Fruit fly (Drosophila melanogaster) whole organism, adult: ENCODE results near the gene CG14646.

Experiments used
- CG11617 ChIP-seq: fragments of 200-800 bp; sonication (Bioruptor generic); optimal IDR thresholded peaks from 2 replicates; lab custom pipeline; 2017; ENCODE audit warnings: mild to moderate bottlenecking, missing biosample characterization, missing genetic modification reagents, missing genetic modification characterization
- CG12768 ChIP-seq: fragments of 200-800 bp; sonication (Bioruptor generic); optimal IDR thresholded peaks from 2 replicates; lab custom pipeline; 2017; ENCODE audit warnings: missing biosample characterization, missing genetic modification characterization, mild to moderate bottlenecking, moderate library complexity, missing genetic modification reagents
- CG14711 ChIP-seq: fragments of 200-800 bp; sonication (Bioruptor generic); optimal IDR thresholded peaks from 2 replicates; lab custom pipeline; 2018; ENCODE audit warnings: missing biosample characterization, mild to moderate bottlenecking, missing genetic modification characterization, moderate library complexity
- CG1620 ChIP-seq: fragments of 200-800 bp; sonication (Bioruptor generic); optimal IDR thresholded peaks from 2 replicates; lab custom pipeline; 2016; ENCODE audit warnings: missing biosample characterization, missing genetic modification characterization
- CG33017 ChIP-seq: fragments of 200-800 bp; sonication (Bioruptor generic); optimal IDR thresholded peaks from 2 replicates; lab custom pipeline; 2018; ENCODE audit warnings: missing biosample characterization, mild to moderate bottlenecking, missing genetic modification characterization, moderate library complexity
- CG5204 ChIP-seq: fragments of 200-800 bp; sonication (Bioruptor generic); optimal IDR thresholded peaks from 2 replicates; lab custom pipeline; 2016; ENCODE audit warnings: missing biosample characterization, missing genetic modification characterization
- CG7045 ChIP-seq: fragments of 200-800 bp; sonication (Bioruptor generic); optimal IDR thresholded peaks from 2 replicates; lab custom pipeline; 2017; ENCODE audit warnings: missing biosample characterization, mild to moderate bottlenecking, missing genetic modification characterization
- CG7101 ChIP-seq: fragments of 200-800 bp; sonication (Bioruptor generic); optimal IDR thresholded peaks from 2 replicates; lab custom pipeline; 2018; ENCODE audit warnings: missing biosample characterization, mild to moderate bottlenecking, missing genetic modification characterization, moderate library complexity
- Clk ChIP-seq: fragments of 200-800 bp; sonication (Bioruptor generic); optimal IDR thresholded peaks from 2 replicates; lab custom pipeline; 2017; ENCODE audit warnings: missing biosample characterization, missing genetic modification characterization
- Crg-1 ChIP-seq: fragments of 200-800 bp; sonication (Bioruptor generic); optimal IDR thresholded peaks from 2 replicates; lab custom pipeline; 2016; ENCODE audit warnings: missing biosample characterization, missing genetic modification characterization
- Hr96 ChIP-seq: fragments of 200-800 bp; sonication (Bioruptor generic); optimal IDR thresholded peaks from 2 replicates; lab custom pipeline; 2016; ENCODE audit warnings: missing biosample characterization, missing genetic modification characterization
- Mnt ChIP-seq: fragments of 200-800 bp; sonication (Bioruptor generic); optimal IDR thresholded peaks from 2 replicates; lab custom pipeline; 2016; ENCODE audit warnings: missing biosample characterization, mild to moderate bottlenecking, missing genetic modification characterization
- bab1 ChIP-seq: fragments of 200-800 bp; sonication (Bioruptor generic); optimal IDR thresholded peaks from 3 replicates; lab custom pipeline; 2019; ENCODE audit warnings: missing biosample characterization, mild to moderate bottlenecking, missing genetic modification characterization, moderate library complexity
- cic ChIP-seq: fragments of 200-800 bp; sonication (Bioruptor generic); optimal IDR thresholded peaks from 2 replicates; lab custom pipeline; 2017; ENCODE audit warnings: missing biosample characterization, mild to moderate bottlenecking, missing genetic modification characterization, moderate library complexity
- cnc ChIP-seq, 2 experiments: fragments of >200 bp; optimal IDR thresholded peaks; 2 replicates each; lab custom pipeline; 2017
- kay ChIP-seq: fragments of 200-800 bp; sonication (Bioruptor generic); peaks from one replicate; lab custom pipeline; 2016; ENCODE audit warnings: missing biosample characterization, missing genetic modification characterization, borderline replicate concordance
- ovo ChIP-seq: fragments of 200-800 bp; sonication (Bioruptor generic); optimal IDR thresholded peaks from 2 replicates; lab custom pipeline; 2016; ENCODE audit warnings: missing biosample characterization, missing genetic modification characterization
- pad ChIP-seq: fragments of 200-800 bp; sonication (Bioruptor generic); optimal IDR thresholded peaks from 3 replicates; lab custom pipeline; 2017; ENCODE audit warnings: missing biosample characterization, missing genetic modification characterization, mild to moderate bottlenecking, moderate library complexity, missing genetic modification reagents
- tj ChIP-seq: fragments of 200-800 bp; sonication (Bioruptor generic); optimal IDR thresholded peaks from 3 replicates; lab custom pipeline; 2017; ENCODE audit warnings: missing biosample characterization, mild to moderate bottlenecking, missing genetic modification characterization, moderate library complexity
- toe ChIP-seq: fragments of 200-800 bp; sonication (Bioruptor generic); optimal IDR thresholded peaks from 2 replicates; lab custom pipeline; 2016; ENCODE audit warnings: missing biosample characterization, missing genetic modification characterization

Gene CG14646

DNA sequence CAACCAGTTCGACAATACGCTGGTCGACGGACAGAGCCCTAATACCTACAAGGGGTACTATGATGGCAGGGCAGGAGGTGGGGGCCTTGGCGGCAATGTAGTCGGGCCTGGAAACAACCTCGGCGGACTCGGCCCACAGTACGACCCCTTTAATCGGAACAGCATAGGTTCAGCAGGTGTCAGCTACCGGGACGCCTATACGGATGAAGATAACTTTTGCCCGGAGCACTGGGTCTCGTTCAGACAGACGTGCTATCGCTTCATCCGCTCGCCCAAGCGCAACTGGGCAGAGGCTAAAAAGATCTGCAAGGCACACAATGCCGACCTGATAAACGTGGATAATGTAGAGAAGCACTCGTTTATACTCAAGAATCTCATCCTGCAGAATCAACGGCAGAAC lies 8.0 kb upstream of the CG14646 start:
- TF ChIP-seq pad (GFP tag; lab: Kevin White, UChicago) = no peak
- TF ChIP-seq CG1620 (GFP tag; lab: Kevin White, UChicago) = no peak
- TF ChIP-seq tj (GFP tag; lab: Kevin White, UChicago) = no peak
- TF ChIP-seq toe (GFP tag; lab: Kevin White, UChicago) = no peak
- no peak for TF ChIP-seq Clk (GFP tag; lab: Kevin White, UChicago)
- no peak for TF ChIP-seq CG33017 (tag; lab: Kevin White, UChicago)
- TF ChIP-seq Hr96 (GFP tag; lab: Kevin White, UChicago) = no peak
- no peak for TF ChIP-seq bab1 (GFP tag; lab: Kevin White, UChicago)
- TF ChIP-seq cic (GFP tag; lab: Kevin White, UChicago) = no peak
- TF ChIP-seq CG7101 (tag; lab: Kevin White, UChicago) = no peak
- TF ChIP-seq cnc (optimal IDR thresholded peaks at IDR 0.05; lab: Kevin White, UChicago) = no peak

DNA sequence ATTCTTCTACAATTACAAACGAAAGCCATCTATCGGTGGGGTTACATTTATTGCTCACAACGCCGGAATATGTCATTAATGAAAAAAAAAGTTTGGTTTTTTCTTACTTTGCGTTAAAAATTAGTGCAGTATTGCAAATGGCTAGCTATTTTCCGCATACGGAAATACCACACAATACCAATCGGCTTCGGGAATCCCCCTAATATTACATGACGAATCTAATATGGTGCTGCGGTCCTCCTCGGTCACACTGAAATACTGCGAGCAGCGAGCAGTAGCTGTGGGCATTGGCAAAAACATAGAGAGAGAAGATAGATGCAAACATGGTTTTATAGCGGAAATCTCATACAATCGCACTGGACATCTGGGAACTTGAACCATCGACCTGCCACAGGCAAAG lies 2.7 kb upstream of the CG14646 start, which contains the start of gene tub:
TSS of gene tub (plus strand) at position 253 of the 400 bp plus-strand sequence.
- no peak for TF ChIP-seq toe (GFP tag; lab: Kevin White, UChicago)
- peak; percentile 12 for TF ChIP-seq CG7101 (tag; lab: Kevin White, UChicago)
- TF ChIP-seq CG5204 (GFP tag; lab: Kevin White, UChicago) = no peak
- no peak for TF ChIP-seq Hr96 (GFP tag; lab: Kevin White, UChicago)
- peak; percentile 8 for TF ChIP-seq CG14711 (tag; lab: Kevin White, UChicago)
- TF ChIP-seq tj (GFP tag; lab: Kevin White, UChicago) = peak; percentile 41
- TF ChIP-seq CG11617 (GFP tag; lab: Kevin White, UChicago) = peak; percentile 21
- TF ChIP-seq CG7045 = peak; percentile 39
- peak; percentile 19 for TF ChIP-seq ovo (GFP tag; lab: Kevin White, UChicago)
- TF ChIP-seq pad (GFP tag; lab: Kevin White, UChicago) = peak; percentile 39
- no peak for TF ChIP-seq CG33017 (tag; lab: Kevin White, UChicago)
- no peak for TF ChIP-seq Crg-1 (GFP tag; lab: Kevin White, UChicago)
- TF ChIP-seq CG1620 (GFP tag; lab: Kevin White, UChicago) = peak; percentile 24
- no peak for TF ChIP-seq cnc (optimal IDR thresholded peaks at IDR 0.05; lab: Kevin White, UChicago)
- peak; percentile 62 for TF ChIP-seq Mnt (GFP tag; lab: Kevin White, UChicago)
- no peak for TF ChIP-seq Clk (GFP tag; lab: Kevin White, UChicago)
- peak; percentile 37 for TF ChIP-seq bab1 (GFP tag; lab: Kevin White, UChicago)
- no peak for TF ChIP-seq kay
- peak; percentile 23 for TF ChIP-seq CG12768
- TF ChIP-seq cic (GFP tag; lab: Kevin White, UChicago) = peak; percentile 27

- TF ChIP-seq pad (GFP tag; lab: Kevin White, UChicago) (no peak), CG5204 (GFP tag; lab: Kevin White, UChicago) (no peak), Crg-1 (GFP tag; lab: Kevin White, UChicago) (no peak), Mnt (GFP tag; lab: Kevin White, UChicago) (peak; percentile 52), CG11617 (GFP tag; lab: Kevin White, UChicago) (no peak), tj (GFP tag; lab: Kevin White, UChicago) (peak; percentile 15)
Measured at dm6 chr3R:4394117-4394516, 4.0 kb downstream of the CG14646 start, which contains the start of gene CG34112. Gene CG34112 (minus strand): TSS chr3R:4394259.

DNA sequence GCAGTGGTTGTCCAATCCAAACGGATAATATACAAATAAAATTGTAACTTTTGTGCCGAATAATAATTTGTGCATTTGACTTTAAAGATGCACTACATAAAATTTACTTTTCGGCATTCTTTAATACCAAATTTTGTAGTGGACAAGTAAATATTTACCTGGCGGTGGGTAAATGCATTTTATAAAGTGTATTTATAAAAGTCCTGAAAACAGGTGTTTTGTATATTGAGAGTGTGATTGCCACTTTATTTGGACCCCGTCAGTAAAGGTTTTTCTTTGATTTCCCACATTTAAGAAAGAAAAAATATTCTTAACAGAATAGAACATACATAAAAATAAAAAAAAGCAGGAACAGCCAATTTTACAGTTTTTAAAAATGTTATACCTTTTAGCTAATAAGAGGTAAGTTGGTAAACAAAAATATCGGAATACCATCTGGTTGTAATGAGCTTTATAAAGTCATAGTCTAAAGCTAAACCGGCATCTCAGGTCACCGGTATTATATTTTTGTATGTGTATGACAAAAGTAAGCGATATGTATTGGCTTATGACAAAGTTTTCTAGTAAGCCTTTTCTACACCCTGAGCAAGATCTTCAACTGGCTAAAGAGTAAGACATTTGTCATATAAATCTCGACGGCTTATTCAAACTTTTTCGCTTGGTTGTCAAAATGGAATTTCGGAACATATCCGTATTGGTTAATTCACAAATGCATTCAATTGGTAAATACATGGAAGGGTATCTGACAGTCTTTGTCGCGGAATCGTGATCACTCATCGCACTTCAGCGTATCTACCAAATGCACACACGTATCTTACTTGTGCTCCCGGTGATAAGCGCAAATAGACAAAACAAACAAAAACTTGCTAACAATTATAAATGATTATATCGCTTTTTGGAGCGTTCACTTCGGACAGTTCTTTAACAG lies 4.8 kb downstream of the CG14646 start:
- TF ChIP-seq pad (GFP tag; lab: Kevin White, UChicago) (peak; percentile 66), CG12768 (peak; percentile 90), Crg-1 (GFP tag; lab: Kevin White, UChicago) (peak; percentile 35), CG7045 (peak; percentile 82), CG5204 (GFP tag; lab: Kevin White, UChicago) (no peak), cic (GFP tag; lab: Kevin White, UChicago) (peak; percentile 78), ovo (GFP tag; lab: Kevin White, UChicago) (peak; percentile 49), CG11617 (GFP tag; lab: Kevin White, UChicago) (peak; percentile 83), CG7101 (tag; lab: Kevin White, UChicago) (peak; percentile 90), Mnt (GFP tag; lab: Kevin White, UChicago) (peak; percentile 77), cnc (optimal IDR thresholded peaks at IDR 0.05; lab: Kevin White, UChicago) (no peak), Clk (GFP tag; lab: Kevin White, UChicago) (peak; percentile 65), CG33017 (tag; lab: Kevin White, UChicago) (peak; percentile 93), tj (GFP tag; lab: Kevin White, UChicago) (peak; percentile 53), kay (peak; percentile 98), toe (GFP tag; lab: Kevin White, UChicago) (peak; percentile 58), bab1 (GFP tag; lab: Kevin White, UChicago) (peak; percentile 94), CG14711 (tag; lab: Kevin White, UChicago) (peak; percentile 84), CG1620 (GFP tag; lab: Kevin White, UChicago) (peak; percentile 20), Hr96 (GFP tag; lab: Kevin White, UChicago) (peak; percentile 82)

dm6 chr3R:4397403-4398079 lies 7.4 kb downstream of the CG14646 start, which contains the start of gene CG9855:
Gene CG9855 (minus strand): TSS chr3R:4397875.
- TF ChIP-seq CG1620 (GFP tag; lab: Kevin White, UChicago) (no peak), bab1 (GFP tag; lab: Kevin White, UChicago) (peak; percentile 66)
